Worm (Caenorhabditis elegans) whole organism, L1 larva: ENCODE data around the gene T08D10.4.

ENCODE experiments used
- ama-1 ChIP-seq: fragments of 150-350 bp; optimal IDR thresholded peaks from 2 replicates; lab custom pipeline; 2014
- jun-1 ChIP-seq: fragments of 150-350 bp; optimal IDR thresholded peaks from 2 replicates; lab custom pipeline; 2014; ENCODE audit warnings: missing biosample characterization, missing genetic modification reagents, missing genetic modification characterization
- lir-3 ChIP-seq: sonication (generic microtip); optimal IDR thresholded peaks from 2 replicates; lab custom pipeline; 2016; ENCODE audit warnings: mild to moderate bottlenecking, missing genetic modification characterization, moderate library complexity, missing compliant biosample characterization; ENCODE audit not compliant: poor library complexity
- mep-1 ChIP-seq: fragments of 150-350 bp; optimal IDR thresholded peaks from 2 replicates; lab custom pipeline; 2014; ENCODE audit warnings: missing biosample characterization, missing genetic modification characterization
- nhr-84 ChIP-seq: sonication (generic microtip); optimal IDR thresholded peaks from 2 replicates; lab custom pipeline; 2017; ENCODE audit warnings: missing biosample characterization, missing genetic modification characterization
- unc-86 ChIP-seq: sonication (generic microtip); optimal IDR thresholded peaks from 2 replicates; lab custom pipeline; 2016; ENCODE audit warnings: missing genetic modification characterization, missing compliant biosample characterization
- ztf-11 ChIP-seq, 2 experiments: sonication (generic microtip); optimal IDR thresholded peaks; 2 replicates each; lab custom pipeline; 2016 to 2017; ENCODE audit warnings: missing genetic modification characterization in 2 of 2, missing biosample characterization in 1 of 2, missing compliant biosample characterization in 1 of 2

DNA sequence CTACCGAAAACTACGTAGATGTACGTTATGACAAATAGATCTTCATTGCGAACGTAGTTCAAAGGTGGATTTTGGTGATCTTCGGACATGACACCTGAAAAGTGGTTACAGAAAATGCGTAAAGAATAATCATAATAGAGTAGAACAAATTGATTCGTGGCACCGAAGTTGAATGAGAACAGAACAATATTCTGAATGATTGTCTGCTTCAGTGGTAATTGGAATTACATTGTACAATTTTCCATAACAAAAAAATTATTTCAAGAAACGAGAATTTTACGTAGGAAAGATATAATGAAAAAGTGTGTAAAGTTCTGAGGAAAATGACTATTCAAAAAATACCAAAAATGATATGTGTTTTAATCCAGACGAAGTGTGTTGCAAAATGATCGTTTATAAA is 50.5 kb downstream of the T08D10.4 start, which contains the start of gene Y62H9A.10:
- no peak for TF ChIP-seq unc-86
- no peak for TF ChIP-seq mep-1 (tag; lab: Kevin White, UChicago)
- no peak for TF ChIP-seq ama-1 (lab: Kevin White, UChicago)
- TF ChIP-seq nhr-84 (tag; lab: Kevin White, UChicago), result no peak
- no peak for TF ChIP-seq jun-1 (tag; lab: Kevin White, UChicago)
- TF ChIP-seq lir-3 (tag; lab: Kevin White, UChicago), result no peak
- no peak for TF ChIP-seq ztf-11 (tag; optimal IDR thresholded peaks at IDR 0.05; lab: Kevin White, UChicago)
